Fruit fly (Drosophila melanogaster): ENCODE data around the gene stops.
A peak's percentile ranks its signal among the peaks of the same experiment; 100 is the strongest.

Gene stops

dm6 chr3R:31168968-31169367, at the start of gene stops:
stops (minus strand) TSS chr3R:31169106.
- TF ChIP-seq CG17806 (tag; optimal IDR thresholded peaks at IDR 0.05): no peak
- peak; percentile 25; the same call in 1 of the 2 replicates for TF ChIP-seq Ets98B (GFP tag; IDR thresholded peaks at IDR 0.05)
- TF ChIP-seq CG8159 (tag; optimal IDR thresholded peaks at IDR 0.05): no peak
- TF ChIP-seq CG8301 (tag; optimal IDR thresholded peaks at IDR 0.05): no peak
- TF ChIP-seq CG13204 (GFP tag; optimal IDR thresholded peaks at IDR 0.05): no peak

dm6 chr3R:31218214-31218876, 49.4 kb upstream of the stops start:
- TF ChIP-seq EcR (GFP tag; optimal IDR thresholded peaks at IDR 0.05): peak; percentile 85
- TF ChIP-seq Pif1B (GFP tag; optimal IDR thresholded peaks at IDR 0.05): no peak

- no peak for TF ChIP-seq D1 (tag; optimal IDR thresholded peaks at IDR 0.05)
- TF ChIP-seq CG14655 (GFP tag; optimal IDR thresholded peaks at IDR 0.05): no peak
- no peak for TF ChIP-seq CG9948 (tag; optimal IDR thresholded peaks at IDR 0.05)
- TF ChIP-seq CG8159 (tag; optimal IDR thresholded peaks at IDR 0.05): no peak
- no peak for TF ChIP-seq gl (tag; optimal IDR thresholded peaks at IDR 0.05)
- no peak for TF ChIP-seq CG8301 (tag; optimal IDR thresholded peaks at IDR 0.05)
- TF ChIP-seq CG32121 (GFP tag; IDR thresholded peaks at IDR 0.05): no peak
- no peak for TF ChIP-seq fd96Ca (GFP tag; IDR thresholded peaks at IDR 0.05)
- TF ChIP-seq CG10348 (GFP tag; IDR thresholded peaks at IDR 0.05): no peak
- TF ChIP-seq EcR (GFP tag; optimal IDR thresholded peaks at IDR 0.05): no peak
- TF ChIP-seq Ets98B (GFP tag; IDR thresholded peaks at IDR 0.05): no peak
- TF ChIP-seq CG12605 (GFP tag; IDR thresholded peaks at IDR 0.05): no peak
- no peak for TF ChIP-seq CG17806 (tag; optimal IDR thresholded peaks at IDR 0.05)
- no peak for TF ChIP-seq CG34367 (tag; optimal IDR thresholded peaks at IDR 0.05)
- TF ChIP-seq CG13204 (GFP tag; optimal IDR thresholded peaks at IDR 0.05): no peak
- TF ChIP-seq Pif1A (GFP tag; optimal IDR thresholded peaks at IDR 0.05): no peak
- no peak for TF ChIP-seq CG4496 (GFP tag; IDR thresholded peaks at IDR 0.05)
- no peak for TF ChIP-seq Pif1B (GFP tag; optimal IDR thresholded peaks at IDR 0.05)
- no peak for TF ChIP-seq CG15710 (tag; optimal IDR thresholded peaks at IDR 0.05)
- TF ChIP-seq Snoo (tag; optimal IDR thresholded peaks at IDR 0.05): no peak
Measured at dm6 chr3R:31215830-31216229, 46.9 kb upstream of the stops start, which contains the start of gene CG15561. CG15561 (minus strand) TSS chr3R:31215942.

- TF ChIP-seq CG13204 (GFP tag; optimal IDR thresholded peaks at IDR 0.05) (no peak), CG12605 (GFP tag; IDR thresholded peaks at IDR 0.05) (no peak), Ets98B (GFP tag; IDR thresholded peaks at IDR 0.05) (no peak), Pif1B (GFP tag; optimal IDR thresholded peaks at IDR 0.05) (no peak), gl (tag; optimal IDR thresholded peaks at IDR 0.05) (no peak)
Measured at dm6 chr3R:31213227-31213626, 44.3 kb upstream of the stops start, which contains the start of the genes Zwilch and CG1542. Zwilch (minus strand) TSS chr3R:31213376. CG1542 (plus strand) TSS chr3R:31213458.

DNA sequence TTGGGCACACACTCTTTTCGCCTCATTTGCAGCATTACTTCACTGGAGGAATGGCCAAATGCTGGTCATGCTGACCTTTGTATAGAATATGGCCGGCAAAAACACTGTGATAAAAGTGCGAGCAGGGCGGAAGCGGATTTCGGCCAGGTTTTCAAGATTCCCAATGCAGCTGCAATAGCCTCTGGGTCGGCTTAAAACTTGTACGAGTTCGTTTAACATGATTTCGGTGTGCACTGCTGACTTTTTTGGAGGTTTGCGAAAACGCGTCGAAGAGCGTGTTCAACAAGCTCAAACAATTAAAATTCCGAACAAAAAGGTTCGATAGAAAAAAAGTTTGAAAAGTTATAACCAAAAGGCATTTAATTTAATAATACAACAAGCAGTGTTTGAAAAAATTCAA, 41.7 kb upstream of the stops start, which contains the start of gene chp:
Gene chp (minus strand): TSS at position 101 of the 400 bp plus-strand sequence.
- TF ChIP-seq gl (tag; optimal IDR thresholded peaks at IDR 0.05): no peak
- no peak for TF ChIP-seq CG32121 (GFP tag; IDR thresholded peaks at IDR 0.05)
- no peak for TF ChIP-seq CG10348 (GFP tag; IDR thresholded peaks at IDR 0.05)
- TF ChIP-seq CG15710 (tag; optimal IDR thresholded peaks at IDR 0.05): no peak
- no peak for TF ChIP-seq CG13204 (GFP tag; optimal IDR thresholded peaks at IDR 0.05)
- TF ChIP-seq CG14655 (GFP tag; optimal IDR thresholded peaks at IDR 0.05): no peak
- no peak for TF ChIP-seq CG9948 (tag; optimal IDR thresholded peaks at IDR 0.05)
- TF ChIP-seq CG17806 (tag; optimal IDR thresholded peaks at IDR 0.05): no peak
- no peak for TF ChIP-seq CG8159 (tag; optimal IDR thresholded peaks at IDR 0.05)
- no peak for TF ChIP-seq CG4496 (GFP tag; IDR thresholded peaks at IDR 0.05)
- no peak for TF ChIP-seq CG12605 (GFP tag; IDR thresholded peaks at IDR 0.05)
- no peak for TF ChIP-seq CG34367 (tag; optimal IDR thresholded peaks at IDR 0.05)
- no peak for TF ChIP-seq Pif1A (GFP tag; optimal IDR thresholded peaks at IDR 0.05)
- TF ChIP-seq fd96Ca (GFP tag; IDR thresholded peaks at IDR 0.05): no peak
- no peak for TF ChIP-seq CG8301 (tag; optimal IDR thresholded peaks at IDR 0.05)
- TF ChIP-seq Snoo (tag; optimal IDR thresholded peaks at IDR 0.05): no peak
- TF ChIP-seq rn (GFP tag; IDR thresholded peaks at IDR 0.05): no peak
- no peak for TF ChIP-seq D1 (tag; optimal IDR thresholded peaks at IDR 0.05)

- TF ChIP-seq CG10348 (GFP tag; IDR thresholded peaks at IDR 0.05): no peak
- peak; percentile 2 for TF ChIP-seq Pif1A (GFP tag; optimal IDR thresholded peaks at IDR 0.05)
- TF ChIP-seq CG4496 (GFP tag; IDR thresholded peaks at IDR 0.05): 0 out of 3 replicates have a peak, but pooled peaks have one; percentile 33
- TF ChIP-seq CG14655 (GFP tag; optimal IDR thresholded peaks at IDR 0.05): peak; percentile 9
Measured at dm6 chr3R:31197142-31197994, 28.5 kb upstream of the stops start.

All from whole organism, pupa.